Fruit fly (Drosophila melanogaster) whole organism, embryonic: ENCODE measurements around the gene CG6414.
A peak's percentile ranks its signal among the peaks of the same experiment; 100 is the strongest.

Experiments
- Abd-B ChIP-seq: fragments of 200-800 bp; sonication (Bioruptor generic); optimal IDR thresholded peaks from 2 replicates; lab custom pipeline; 2018; ENCODE audit warnings: missing biosample characterization, mild to moderate bottlenecking, missing genetic modification characterization, moderate library complexity
- Atf3 ChIP-seq: fragments of 200-800 bp; sonication (Bioruptor generic); optimal IDR thresholded peaks from 3 replicates; lab custom pipeline; 2016; ENCODE audit warnings: missing biosample characterization, missing genetic modification characterization
- Bgb ChIP-seq: fragments of 200-800 bp; sonication (Bioruptor generic); IDR thresholded peaks from 2 replicates; pipeline ENCODE4 v1.3.6; 2022; ENCODE audit warnings: missing biosample characterization, missing genetic modification characterization; ENCODE audit not compliant: partially characterized antibody
- CG10147 ChIP-seq: fragments of 200-800 bp; sonication (Bioruptor generic); optimal IDR thresholded peaks from 2 replicates; lab custom pipeline; 2019; ENCODE audit warnings: missing biosample characterization, mild to moderate bottlenecking, missing genetic modification characterization, moderate library complexity
- CG11093 ChIP-seq: fragments of 200-800 bp; sonication (Bioruptor generic); IDR thresholded peaks from 3 replicates; pipeline ENCODE4 v1.3.6; 2022; ENCODE audit warnings: missing biosample characterization, missing genetic modification characterization
- CG14965 ChIP-seq: fragments of 200-800 bp; sonication (Bioruptor generic); optimal IDR thresholded peaks from 2 replicates; lab custom pipeline; 2016; ENCODE audit warnings: missing biosample characterization, missing genetic modification characterization, borderline replicate concordance
- CG17802 ChIP-seq: fragments of 200-800 bp; sonication (Bioruptor generic); optimal IDR thresholded peaks from 2 replicates; lab custom pipeline; 2018; ENCODE audit warnings: missing biosample characterization, mild to moderate bottlenecking, missing genetic modification characterization, moderate library complexity
- CG2875 ChIP-seq: fragments of 200-800 bp; sonication (Bioruptor generic); optimal IDR thresholded peaks from 2 replicates; lab custom pipeline; 2017; ENCODE audit warnings: missing biosample characterization, mild to moderate bottlenecking, missing genetic modification characterization, missing genetic modification reagents
- CG30431 ChIP-seq: fragments of 200-800 bp; sonication (Bioruptor generic); optimal IDR thresholded peaks from 2 replicates; lab custom pipeline; 2017; ENCODE audit warnings: missing biosample characterization, missing genetic modification characterization
- CG3163 ChIP-seq: fragments of 200-800 bp; sonication (Bioruptor generic); optimal IDR thresholded peaks from 3 replicates; lab custom pipeline; 2016; ENCODE audit warnings: missing biosample characterization, missing genetic modification characterization
- CG4360 ChIP-seq: fragments of 200-800 bp; sonication (Bioruptor generic); IDR thresholded peaks from 2 replicates; pipeline ENCODE4 v1.3.6; 2022; ENCODE audit warnings: missing biosample characterization, missing genetic modification characterization
- CG5953 ChIP-seq: fragments of 200-800 bp; sonication (Bioruptor generic); IDR thresholded peaks from 2 replicates; pipeline ENCODE4 v1.3.6; 2022; ENCODE audit warnings: missing biosample characterization, missing genetic modification characterization
- CG6654 ChIP-seq: fragments of 200-800 bp; sonication (Bioruptor generic); optimal IDR thresholded peaks from 2 replicates; lab custom pipeline; 2017; ENCODE audit warnings: missing biosample characterization, mild to moderate bottlenecking, missing genetic modification characterization
- CG6791 ChIP-seq: fragments of 200-800 bp; sonication (Bioruptor generic); IDR thresholded peaks from 3 replicates; pipeline ENCODE4 v1.3.6; 2022; ENCODE audit warnings: missing biosample characterization, missing genetic modification characterization; ENCODE audit not compliant: partially characterized antibody
- D ChIP-seq, 2 experiments: fragments of 200-800 bp in 1 of 2; fragments of >200 bp in 1 of 2; sonication (Bioruptor generic) in 1 of 2; optimal IDR thresholded peaks; 2 replicates in 1 of 2; 3 replicates in 1 of 2; lab custom pipeline; 2017; ENCODE audit warnings: mild to moderate bottlenecking in 1 of 2, missing biosample characterization in 1 of 2, missing genetic modification characterization in 1 of 2, missing genetic modification reagents in 1 of 2
- Fer1 ChIP-seq: fragments of 200-800 bp; sonication (Bioruptor generic); optimal IDR thresholded peaks from 2 replicates; lab custom pipeline; 2017; ENCODE audit warnings: missing biosample characterization, mild to moderate bottlenecking, missing genetic modification characterization
- H15 ChIP-seq: fragments of 200-800 bp; sonication (Bioruptor generic); IDR thresholded peaks from 3 replicates; pipeline ENCODE4 v1.3.6; 2022; ENCODE audit warnings: missing biosample characterization, missing genetic modification characterization
- Hmr ChIP-seq: fragments of 200-800 bp; sonication (Bioruptor generic); optimal IDR thresholded peaks from 3 replicates; lab custom pipeline; 2017; ENCODE audit warnings: mild to moderate bottlenecking, missing biosample characterization, missing genetic modification reagents, missing genetic modification characterization
- Hmx ChIP-seq: fragments of 200-800 bp; sonication (Bioruptor generic); optimal IDR thresholded peaks from 2 replicates; lab custom pipeline; 2016; ENCODE audit warnings: missing biosample characterization, missing genetic modification characterization
- Hsf ChIP-seq: fragments of 200-800 bp; sonication (Bioruptor generic); optimal IDR thresholded peaks from 3 replicates; lab custom pipeline; 2016; ENCODE audit warnings: missing biosample characterization, missing genetic modification characterization
- Kr ChIP-seq: fragments of 200-800 bp; sonication (Bioruptor generic); optimal IDR thresholded peaks from 2 replicates; lab custom pipeline; 2017; ENCODE audit warnings: missing biosample characterization, mild to moderate bottlenecking, missing genetic modification characterization
- Mes4 ChIP-seq: fragments of 200-800 bp; sonication (Bioruptor generic); optimal IDR thresholded peaks from 2 replicates; lab custom pipeline; 2016; ENCODE audit warnings: missing biosample characterization, missing genetic modification characterization
- NC2β ChIP-seq: fragments of 200-800 bp; sonication (Bioruptor generic); optimal IDR thresholded peaks from 2 replicates; lab custom pipeline; 2016; ENCODE audit warnings: missing biosample characterization, missing genetic modification characterization
- Opbp ChIP-seq: fragments of 200-800 bp; sonication (Bioruptor generic); IDR thresholded peaks from 3 replicates; pipeline ENCODE4 v1.3.6; 2022; ENCODE audit warnings: missing biosample characterization, missing genetic modification characterization; ENCODE audit not compliant: partially characterized antibody
- Ravus ChIP-seq: fragments of 200-800 bp; sonication (Bioruptor generic); IDR thresholded peaks from 2 replicates; pipeline ENCODE4 v1.3.6; 2022; ENCODE audit warnings: missing biosample characterization, missing genetic modification characterization
- Sox102F ChIP-seq: fragments of 200-800 bp; sonication (Bioruptor generic); optimal IDR thresholded peaks from 2 replicates; lab custom pipeline; 2018; ENCODE audit warnings: missing biosample characterization, mild to moderate bottlenecking, missing genetic modification characterization, moderate library complexity
- Stat92E ChIP-seq, 3 experiments: fragments of >200 bp in 2 of 3; fragments of 200-800 bp in 1 of 3; sonication (Bioruptor generic) in 1 of 3; optimal IDR thresholded peaks; 2 replicates each; lab custom pipeline; 2017 to 2019; ENCODE audit warnings: missing biosample characterization in 3 of 3, missing genetic modification characterization in 3 of 3, mild to moderate bottlenecking in 1 of 3, moderate library complexity in 1 of 3
- Taf1 ChIP-seq: fragments of 200-800 bp; sonication (Bioruptor generic); IDR thresholded peaks from 2 replicates; pipeline ENCODE4 v1.3.6; 2022; ENCODE audit warnings: missing biosample characterization, missing genetic modification characterization
- Xbp1 ChIP-seq: fragments of 200-800 bp; sonication (Bioruptor generic); optimal IDR thresholded peaks from 3 replicates; lab custom pipeline; 2016; ENCODE audit warnings: missing biosample characterization, mild to moderate bottlenecking, missing genetic modification characterization
- bigmax ChIP-seq: fragments of 200-800 bp; sonication (Bioruptor generic); optimal IDR thresholded peaks from 2 replicates; lab custom pipeline; 2018; ENCODE audit warnings: missing biosample characterization, mild to moderate bottlenecking, missing genetic modification characterization
- chinmo ChIP-seq: fragments of 200-800 bp; sonication (Bioruptor generic); IDR thresholded peaks from 4 replicates; pipeline ENCODE4 v1.3.6; 2022; ENCODE audit warnings: missing biosample characterization, missing genetic modification characterization; ENCODE audit not compliant: partially characterized antibody
- cwo ChIP-seq: fragments of 200-800 bp; sonication (Bioruptor generic); optimal IDR thresholded peaks from 3 replicates; lab custom pipeline; 2017; ENCODE audit warnings: missing biosample characterization, missing genetic modification characterization, mild to moderate bottlenecking, moderate library complexity, missing genetic modification reagents
- dan ChIP-seq: fragments of 200-800 bp; sonication (Bioruptor generic); IDR thresholded peaks from 2 replicates; pipeline ENCODE4 v1.3.6; 2022; ENCODE audit warnings: missing biosample characterization, missing genetic modification characterization
- fd64A ChIP-seq: fragments of 200-800 bp; sonication (Bioruptor generic); optimal IDR thresholded peaks from 3 replicates; lab custom pipeline; 2018; ENCODE audit warnings: missing biosample characterization, mild to moderate bottlenecking, missing genetic modification characterization
- ftz-f1 ChIP-seq: fragments of 200-800 bp; sonication (Bioruptor generic); optimal IDR thresholded peaks from 2 replicates; lab custom pipeline; 2016; ENCODE audit warnings: missing biosample characterization, missing genetic modification characterization
- gfzf ChIP-seq: fragments of 200-800 bp; sonication (Bioruptor generic); optimal IDR thresholded peaks from 2 replicates; lab custom pipeline; 2016; ENCODE audit warnings: missing biosample characterization, mild to moderate bottlenecking, missing genetic modification characterization, moderate library complexity
- gsb ChIP-seq: fragments of 200-800 bp; sonication (Bioruptor generic); IDR thresholded peaks from 2 replicates; pipeline ENCODE4 v1.3.6; 2022; ENCODE audit warnings: missing biosample characterization, missing genetic modification characterization
- luna ChIP-seq: fragments of 200-800 bp; sonication (Bioruptor generic); optimal IDR thresholded peaks from 2 replicates; lab custom pipeline; 2016; ENCODE audit warnings: missing biosample characterization, missing genetic modification characterization
- maf-S ChIP-seq: fragments of 200-800 bp; sonication (Bioruptor generic); optimal IDR thresholded peaks from 2 replicates; lab custom pipeline; 2016; ENCODE audit warnings: missing biosample characterization, missing genetic modification characterization
- nau ChIP-seq: fragments of 200-800 bp; sonication (Bioruptor generic); optimal IDR thresholded peaks from 3 replicates; lab custom pipeline; 2017; ENCODE audit warnings: missing biosample characterization, mild to moderate bottlenecking, missing genetic modification characterization, missing genetic modification reagents
- org-1 ChIP-seq: fragments of 200-800 bp; sonication (Bioruptor generic); optimal IDR thresholded peaks from 2 replicates; lab custom pipeline; 2017; ENCODE audit warnings: missing biosample characterization, missing genetic modification characterization
- phol ChIP-seq: fragments of 200-800 bp; sonication (Bioruptor generic); optimal IDR thresholded peaks from 3 replicates; lab custom pipeline; 2018; ENCODE audit warnings: missing biosample characterization, mild to moderate bottlenecking, missing genetic modification characterization, moderate library complexity
- pzg ChIP-seq: fragments of 200-800 bp; sonication (Bioruptor generic); optimal IDR thresholded peaks from 3 replicates; lab custom pipeline; 2018; ENCODE audit warnings: missing biosample characterization, mild to moderate bottlenecking, missing genetic modification characterization, moderate library complexity
- seq ChIP-seq: fragments of 200-800 bp; sonication (Bioruptor generic); IDR thresholded peaks from 2 replicates; pipeline ENCODE4 v1.3.6; 2022; ENCODE audit warnings: missing biosample characterization, missing genetic modification characterization
- stc ChIP-seq: fragments of 200-800 bp; sonication (Bioruptor generic); IDR thresholded peaks from 2 replicates; pipeline ENCODE4 v1.3.6; 2022; ENCODE audit warnings: missing biosample characterization, missing genetic modification characterization
- tgo ChIP-seq: fragments of 200-800 bp; sonication (Bioruptor generic); IDR thresholded peaks from 3 replicates; pipeline ENCODE4 v1.3.6; 2022; ENCODE audit warnings: missing biosample characterization, missing genetic modification characterization
- vnd ChIP-seq: fragments of 200-800 bp; sonication (Bioruptor generic); IDR thresholded peaks from 3 replicates; pipeline ENCODE4 v1.3.6; 2022; ENCODE audit warnings: missing biosample characterization, missing genetic modification characterization; ENCODE audit not compliant: partially characterized antibody
- wdn ChIP-seq: fragments of 200-800 bp; sonication (Bioruptor generic); IDR thresholded peaks from 2 replicates; pipeline ENCODE4 v1.3.6; 2022; ENCODE audit warnings: missing biosample characterization, missing genetic modification characterization
- wek ChIP-seq: fragments of 200-800 bp; sonication (Bioruptor generic); optimal IDR thresholded peaks from 3 replicates; lab custom pipeline; 2018; ENCODE audit warnings: missing biosample characterization, mild to moderate bottlenecking, missing genetic modification characterization, moderate library complexity

Gene CG6414

dm6 chrX:3968346-3969044 is 2.7 kb downstream of the CG6414 start, which contains the start of gene CG6428 (continued):
- TF ChIP-seq CG10147 (no peak), CG3163 (GFP tag; lab: Kevin White, UChicago) (no peak), tgo (GFP tag; lab: Robert Waterston, UW) (peak; percentile 37), Mes4 (GFP tag; lab: Kevin White, UChicago) (no peak), nau (GFP tag; lab: Kevin White, UChicago) (no peak), fd64A (GFP tag; lab: Kevin White, UChicago) (no peak), wdn (no peak), ftz-f1 (GFP tag; lab: Kevin White, UChicago) (no peak), Hmx (GFP tag; lab: Kevin White, UChicago) (no peak), Ravus (GFP tag; lab: Robert Waterston, UW) (no peak), CG11093 (no peak), CG4360 (GFP tag; lab: Robert Waterston, UW) (no peak), CG14965 (GFP tag; lab: Kevin White, UChicago) (no peak), Atf3 (GFP tag; lab: Kevin White, UChicago) (no peak), H15 (GFP tag; lab: Robert Waterston, UW) (peak; percentile 5; the same call in 1 of the 3 replicates), Hmr (GFP tag; lab: Kevin White, UChicago) (no peak), phol (tag; lab: Kevin White, UChicago) (peak; percentile 46), dan (no peak), Xbp1 (GFP tag; lab: Kevin White, UChicago) (peak; percentile 66), gsb (no peak), CG2875 (GFP tag; lab: Kevin White, UChicago) (no peak), D (optimal IDR thresholded peaks at IDR 0.05; lab: Kevin White, UChicago) (no peak), D (GFP tag; optimal IDR thresholded peaks at IDR 0.05; lab: Kevin White, UChicago) (no peak), CG17802 (tag; lab: Kevin White, UChicago) (peak; percentile 34), NC2β (GFP tag; lab: Kevin White, UChicago) (no peak), Taf1 (no peak), luna (no peak), Opbp (GFP tag; lab: Robert Waterston, UW) (0 out of 3 replicates have a peak, but pooled peaks have one; percentile 57), gfzf (GFP tag; lab: Kevin White, UChicago) (no peak), seq (GFP tag; lab: Robert Waterston, UW) (no peak), CG6654 (GFP tag; lab: Kevin White, UChicago) (no peak), Hsf (GFP tag; lab: Kevin White, UChicago) (peak; percentile 30), Bgb (peak; percentile 60), maf-S (GFP tag; lab: Kevin White, UChicago) (no peak), vnd (GFP tag; lab: Robert Waterston, UW) (peak; percentile 65), stc (GFP tag; lab: Robert Waterston, UW) (no peak), Sox102F (GFP tag; lab: Kevin White, UChicago) (no peak), CG5953 (GFP tag; lab: Robert Waterston, UW) (no peak), CG30431 (GFP tag; lab: Kevin White, UChicago) (no peak), CG6791 (peak; percentile 50; the same call in 2 of the 3 replicates), org-1 (no peak), wek (GFP tag; lab: Kevin White, UChicago) (no peak), Fer1 (GFP tag; lab: Kevin White, UChicago) (no peak), Abd-B (peak; percentile 8), chinmo (GFP tag; lab: Robert Waterston, UW) (no peak), cwo (GFP tag; lab: Kevin White, UChicago) (peak; percentile 86), bigmax (GFP tag; lab: Kevin White, UChicago) (no peak), pzg (GFP tag; lab: Kevin White, UChicago) (peak; percentile 81), Stat92E (GFP tag; optimal IDR thresholded peaks at IDR 0.05; lab: Kevin White, UChicago) (no peak), Kr (no peak)
